Worm (Caenorhabditis elegans) whole organism, late embryonic: ENCODE data around the gene R12B2.7.

Experiments
- K02D7.2 ChIP-seq: sonication (generic microtip); optimal IDR thresholded peaks from 2 replicates; lab custom pipeline; 2017; ENCODE audit warnings: mild to moderate bottlenecking, missing genetic modification characterization, missing compliant biosample characterization
- ceh-14 ChIP-seq: sonication (generic microtip); optimal IDR thresholded peaks from 2 replicates; lab custom pipeline; 2016; ENCODE audit warnings: missing genotype, missing genetic modification characterization, missing compliant biosample characterization
- che-1 ChIP-seq: sonication (generic microtip); optimal IDR thresholded peaks from 2 replicates; lab custom pipeline; 2016; ENCODE audit warnings: mild to moderate bottlenecking, missing genetic modification characterization, missing compliant biosample characterization
- fax-1 ChIP-seq: sonication (generic microtip); optimal IDR thresholded peaks from 2 replicates; lab custom pipeline; 2016; ENCODE audit warnings: missing genotype, missing genetic modification characterization, missing compliant biosample characterization
- pag-3 ChIP-seq: sonication (generic microtip); optimal IDR thresholded peaks from 2 replicates; lab custom pipeline; 2016; ENCODE audit warnings: missing compliant biosample characterization, missing genetic modification characterization, borderline replicate concordance
- ref-2 ChIP-seq: sonication (generic microtip); optimal IDR thresholded peaks from 2 replicates; lab custom pipeline; 2016; ENCODE audit warnings: missing genetic modification characterization, missing compliant biosample characterization

ce11 chrIII:5828065-5828464 is 13.2 kb downstream of the R12B2.7 start:
- TF ChIP-seq ref-2: no peak
- no peak for TF ChIP-seq fax-1
- no peak for TF ChIP-seq K02D7.2
- no peak for TF ChIP-seq pag-3
- TF ChIP-seq che-1 (tag; lab: Kevin White, UChicago): peak; percentile 23
- no peak for TF ChIP-seq ceh-14
